Fruit fly (Drosophila melanogaster) whole organism, prepupa: Measurements from ENCODE around the gene CG4822.

Experiments
- CG3919 ChIP-seq: fragments of 200-800 bp; sonication (Bioruptor generic); optimal IDR thresholded peaks from 3 replicates; lab custom pipeline; 2016; ENCODE audit warnings: missing biosample characterization, missing genetic modification characterization
- CG6854 ChIP-seq: fragments of 200-800 bp; sonication (Bioruptor generic); optimal IDR thresholded peaks from 2 replicates; lab custom pipeline; 2017; ENCODE audit warnings: missing biosample characterization, mild to moderate bottlenecking, missing genetic modification characterization
- Gug ChIP-seq: fragments of 200-800 bp; sonication (Bioruptor generic); IDR thresholded peaks from 2 replicates; pipeline ENCODE4 v1.3.6; 2022; ENCODE audit warnings: missing biosample characterization, missing genetic modification characterization

dm6 chr2L:110046-110445 is 11.5 kb downstream of the CG4822 start:
- TF ChIP-seq Gug (GFP tag; lab: Robert Waterston, UW): no peak
- no peak for TF ChIP-seq CG3919 (GFP tag; lab: Kevin White, UChicago)
- TF ChIP-seq CG6854 (GFP tag; lab: Kevin White, UChicago): no peak
